Worm (Caenorhabditis elegans) whole organism, late embryonic: ENCODE data around the gene W03B1.9.

ENCODE experiments used
- ceh-18 ChIP-seq: sonication (generic microtip); optimal IDR thresholded peaks from 2 replicates; lab custom pipeline; 2016; ENCODE audit warnings: missing genetic modification characterization, missing compliant biosample characterization
- ceh-24 ChIP-seq: sonication (generic microtip); optimal IDR thresholded peaks from 2 replicates; lab custom pipeline; 2016; ENCODE audit warnings: mild to moderate bottlenecking, missing genetic modification characterization, missing compliant biosample characterization
- ceh-45 ChIP-seq: fragments of 200-800 bp; sonication (Bioruptor generic); IDR thresholded peaks from 2 replicates; pipeline ENCODE4 v1.3.6; 2022; ENCODE audit warnings: missing genetic modification reagents, missing genetic modification characterization, missing compliant biosample characterization
- ceh-6 ChIP-seq: fragments of 200-800 bp; sonication (Bioruptor generic); optimal IDR thresholded peaks from 2 replicates; lab custom pipeline; 2018; ENCODE audit warnings: mild to moderate bottlenecking, missing genetic modification characterization, missing compliant biosample characterization
- ceh-9 ChIP-seq: sonication (generic microtip); optimal IDR thresholded peaks from 2 replicates; lab custom pipeline; 2016; ENCODE audit warnings: mild to moderate bottlenecking, missing genetic modification characterization, inconsistent platforms, missing compliant biosample characterization
- dve-1 ChIP-seq: sonication (generic microtip); optimal IDR thresholded peaks from 2 replicates; lab custom pipeline; 2017; ENCODE audit warnings: antibody characterized with exemption, mild to moderate bottlenecking, missing genetic modification characterization, missing compliant biosample characterization
- nfya-1 ChIP-seq: sonication (generic microtip); optimal IDR thresholded peaks from 2 replicates; lab custom pipeline; 2017; ENCODE audit warnings: missing genetic modification characterization, mild to moderate bottlenecking, missing compliant biosample characterization, antibody characterized with exemption, moderate library complexity
- pha-4 ChIP-seq: fragments of 150-350 bp; optimal IDR thresholded peaks from 2 replicates; lab custom pipeline; 2018; ENCODE audit warnings: missing biosample characterization, missing genetic modification reagents, missing genetic modification characterization
- pqm-1 ChIP-seq: sonication (generic microtip); optimal IDR thresholded peaks from 2 replicates; lab custom pipeline; 2016; ENCODE audit warnings: missing genetic modification characterization, missing compliant biosample characterization

DNA sequence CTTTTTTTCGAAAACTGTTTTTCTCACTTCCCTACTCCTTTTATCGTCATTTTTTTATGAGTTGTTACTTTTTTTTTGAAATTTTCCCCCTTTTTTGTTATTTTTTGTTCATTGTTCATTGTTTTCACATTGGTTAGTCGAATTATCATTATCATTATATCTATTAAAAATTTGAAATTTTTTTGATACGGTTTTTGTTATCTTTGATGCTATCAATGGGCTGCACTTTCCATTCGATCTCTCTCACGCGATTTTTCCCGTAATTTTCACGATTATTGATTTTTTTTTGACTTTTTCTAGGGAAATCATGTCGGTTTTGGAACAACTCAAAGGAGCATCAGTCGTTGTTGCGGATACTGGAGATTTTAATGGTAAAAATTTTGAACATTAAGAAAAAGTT is 29.6 kb upstream of the W03B1.9 start, which contains the start of gene tald-1:
- no peak for TF ChIP-seq ceh-6 (GFP tag; lab: Kevin White, UChicago)
- TF ChIP-seq pqm-1 = no peak
- TF ChIP-seq ceh-18 (tag; lab: Kevin White, UChicago) = no peak
- no peak for TF ChIP-seq dve-1 (tag; lab: Kevin White, UChicago)
- TF ChIP-seq ceh-45 (GFP tag; lab: Robert Waterston, UW) = no peak
- TF ChIP-seq pha-4 (tag; lab: Kevin White, UChicago) = no peak
- TF ChIP-seq nfya-1 (tag; lab: Kevin White, UChicago) = no peak
- no peak for TF ChIP-seq ceh-24 (tag; lab: Kevin White, UChicago)
- no peak for TF ChIP-seq ceh-9
